Worm (Caenorhabditis elegans) whole organism, L4 larva: ENCODE results near the gene F48F7.3.

Source experiments
- F49E8.2 ChIP-seq: sonication (generic microtip); optimal IDR thresholded peaks from 2 replicates; lab custom pipeline; 2016; ENCODE audit warnings: missing compliant biosample characterization, mild to moderate bottlenecking, missing genetic modification characterization, borderline replicate concordance
- ama-1 ChIP-seq: fragments of 150-350 bp; optimal IDR thresholded peaks from 2 replicates; lab custom pipeline; 2014; ENCODE audit warnings: inconsistent platforms, mixed read lengths
- egl-27 ChIP-seq: sonication (generic microtip); optimal IDR thresholded peaks from 3 replicates; lab custom pipeline; 2017; ENCODE audit warnings: missing biosample characterization, missing genetic modification reagents, missing genetic modification characterization
- fos-1 ChIP-seq: fragments of 150-350 bp; optimal IDR thresholded peaks from 2 replicates; lab custom pipeline; 2014; ENCODE audit warnings: missing biosample characterization, missing genetic modification characterization
- lin-13 ChIP-seq: fragments of 150-350 bp; optimal IDR thresholded peaks from 2 replicates; lab custom pipeline; 2014; ENCODE audit warnings: missing biosample characterization, missing genetic modification reagents, missing genetic modification characterization
- lir-3 ChIP-seq: sonication (generic microtip); optimal IDR thresholded peaks from 2 replicates; lab custom pipeline; 2016; ENCODE audit warnings: mild to moderate bottlenecking, missing genetic modification characterization, missing compliant biosample characterization
- nhr-111 ChIP-seq: fragments of 200-800 bp; sonication (Bioruptor generic); optimal IDR thresholded peaks from 2 replicates; lab custom pipeline; 2018; ENCODE audit warnings: mild to moderate bottlenecking, missing genetic modification characterization, missing compliant biosample characterization
- nhr-25 ChIP-seq: sonication (generic microtip); optimal IDR thresholded peaks from 2 replicates; lab custom pipeline; 2017; ENCODE audit warnings: missing genetic modification characterization, mild to moderate bottlenecking, missing compliant biosample characterization, antibody characterized with exemption, moderate library complexity, borderline replicate concordance; ENCODE audit not compliant: insufficient read depth
- pqm-1 ChIP-seq: sonication (generic microtip); optimal IDR thresholded peaks from 2 replicates; lab custom pipeline; 2017; ENCODE audit warnings: missing biosample characterization, missing genetic modification characterization
- saeg-2 ChIP-seq: fragments of 200-800 bp; sonication (Bioruptor generic); IDR thresholded peaks from 2 replicates; pipeline ENCODE4 v1.3.6; 2022; ENCODE audit warnings: missing genetic modification reagents, missing genetic modification characterization, missing compliant biosample characterization
- snpc-4 ChIP-seq: fragments of 150-350 bp; optimal IDR thresholded peaks from 2 replicates; lab custom pipeline; 2014; ENCODE audit warnings: missing biosample characterization, missing genetic modification characterization
- zfp-3 ChIP-seq: fragments of 200-800 bp; sonication (Bioruptor generic); conservative IDR thresholded peaks from 2 replicates; pipeline ENCODE4 v1.3.6; 2022; ENCODE audit warnings: missing genetic modification reagents, missing genetic modification characterization, missing compliant biosample characterization

ce11 chrX:14008130-14008529, 44.8 kb downstream of the F48F7.3 start:
- no peak for TF ChIP-seq nhr-25 (tag; lab: Kevin White, UChicago)
- no peak for TF ChIP-seq fos-1 (tag; lab: Kevin White, UChicago)
- TF ChIP-seq nhr-111, result no peak
- no peak for TF ChIP-seq pqm-1 (tag; lab: Kevin White, UChicago)
- TF ChIP-seq snpc-4 (tag; lab: Kevin White, UChicago), result no peak
- no peak for TF ChIP-seq lir-3 (tag; lab: Kevin White, UChicago)
- no peak for TF ChIP-seq ama-1 (lab: Kevin White, UChicago)
- TF ChIP-seq egl-27 (tag; lab: Kevin White, UChicago), result no peak
- TF ChIP-seq lin-13 (GFP tag; lab: Kevin White, UChicago), result no peak
- TF ChIP-seq zfp-3, result no peak
- TF ChIP-seq saeg-2 (GFP tag; lab: Robert Waterston, UW), result no peak
- no peak for TF ChIP-seq F49E8.2 (tag; lab: Kevin White, UChicago)
